Fruit fly (Drosophila melanogaster): Measurements from ENCODE around the gene tHMG1.

The tHMG1 gene

DNA sequence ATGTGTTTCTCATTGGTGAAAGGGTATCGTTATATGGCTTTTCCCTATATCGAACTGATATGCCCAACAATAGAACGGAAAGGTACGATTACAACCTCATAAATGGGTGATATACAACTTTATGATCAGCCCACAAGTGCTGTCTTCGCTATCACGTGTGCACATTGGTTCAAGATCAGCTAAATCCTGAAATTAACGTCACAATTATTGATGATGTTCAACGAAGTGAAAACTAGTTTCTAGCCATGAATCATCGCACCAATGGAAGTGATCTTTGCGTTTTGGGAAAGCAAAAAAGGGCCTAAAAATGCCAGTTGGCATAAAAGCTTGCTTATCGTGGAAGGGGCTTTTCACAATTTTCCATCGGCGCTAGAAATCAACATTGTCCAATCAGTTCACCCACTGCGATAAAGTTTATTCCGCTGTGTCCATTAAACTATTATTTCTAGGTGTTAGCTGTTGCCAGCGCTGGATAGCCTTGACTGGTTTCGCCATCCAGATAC lies 27.0 kb upstream of the tHMG1 start, which contains the start of gene CG7054:
Gene CG7054 (plus strand): TSS at position 375 of the 503 bp plus-strand sequence.
- TF ChIP-seq CG32264 (GFP tag; optimal IDR thresholded peaks at IDR 0.05) = no peak
- no peak for TF ChIP-seq Jra (GFP tag; optimal IDR thresholded peaks at IDR 0.05)
- no peak for TF ChIP-seq Abd-B (GFP tag; optimal IDR thresholded peaks at IDR 0.05)
- peak; percentile 27 for TF ChIP-seq Sp1 (GFP tag; optimal IDR thresholded peaks at IDR 0.05)
- TF ChIP-seq Rel (GFP tag; optimal IDR thresholded peaks at IDR 0.05) = no peak
- TF ChIP-seq Rel (tag; optimal IDR thresholded peaks at IDR 0.05) = peak; percentile 45
- peak; percentile 19 for TF ChIP-seq br (GFP tag; optimal IDR thresholded peaks at IDR 0.05)
- TF ChIP-seq h (GFP tag; optimal IDR thresholded peaks at IDR 0.05) = peak; percentile 12
- peak in 1 of 2 experiments; percentile 20 for TF ChIP-seq foxo (GFP tag; optimal IDR thresholded peaks at IDR 0.05)

DNA sequence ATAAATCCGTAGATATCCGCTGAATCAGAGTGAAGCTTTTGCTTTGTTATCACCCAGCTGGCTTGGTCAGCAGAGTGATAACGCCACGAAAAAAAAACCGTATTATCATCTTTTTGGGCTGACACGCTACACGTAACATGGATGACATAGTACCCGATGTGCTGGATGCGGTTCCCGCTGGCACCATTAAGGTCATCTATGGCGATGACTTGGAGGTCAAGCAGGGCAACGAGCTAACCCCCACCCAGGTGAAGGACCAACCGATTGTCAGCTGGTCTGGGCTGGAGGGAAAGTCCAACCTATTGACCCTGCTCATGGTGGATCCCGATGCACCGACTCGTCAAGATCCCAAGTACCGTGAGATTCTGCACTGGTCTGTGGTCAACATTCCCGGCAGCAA lies 26.5 kb upstream of the tHMG1 start:
- TF ChIP-seq CG32264 (GFP tag; optimal IDR thresholded peaks at IDR 0.05) = no peak

DNA sequence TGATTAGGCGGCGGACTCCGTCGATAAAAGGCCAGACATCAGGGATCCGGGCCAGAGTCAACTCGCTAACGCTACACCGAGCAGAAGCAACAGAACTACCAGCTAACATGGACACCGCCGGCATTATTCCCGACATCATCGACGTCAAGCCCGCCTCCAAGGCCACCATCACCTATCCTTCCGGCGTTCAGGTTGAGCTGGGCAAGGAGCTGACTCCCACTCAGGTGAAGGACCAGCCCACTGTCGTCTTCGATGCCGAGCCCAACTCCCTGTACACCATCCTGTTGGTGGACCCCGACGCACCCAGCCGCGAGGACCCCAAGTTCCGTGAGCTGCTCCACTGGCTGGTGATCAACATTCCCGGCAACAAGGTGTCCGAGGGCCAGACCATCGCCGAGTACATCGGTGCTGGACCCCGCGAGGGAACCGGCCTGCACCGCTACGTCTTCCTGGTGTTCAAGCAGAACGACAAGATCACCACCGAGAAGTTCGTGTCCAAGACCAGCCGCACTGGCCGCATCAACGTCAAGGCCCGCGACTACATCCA lies 25.6 kb upstream of the tHMG1 start, which contains the start of gene Pebp1:
Gene Pebp1 (plus strand): TSS at position 51 of the 547 bp plus-strand sequence.
- TF ChIP-seq OdsH (GFP tag; optimal IDR thresholded peaks at IDR 0.05) (no peak), HLH106 (tag; optimal IDR thresholded peaks at IDR 0.05) (no peak), Mio (GFP tag; optimal IDR thresholded peaks at IDR 0.05) (no peak), lola (GFP tag; optimal IDR thresholded peaks at IDR 0.05) (no peak)

DNA sequence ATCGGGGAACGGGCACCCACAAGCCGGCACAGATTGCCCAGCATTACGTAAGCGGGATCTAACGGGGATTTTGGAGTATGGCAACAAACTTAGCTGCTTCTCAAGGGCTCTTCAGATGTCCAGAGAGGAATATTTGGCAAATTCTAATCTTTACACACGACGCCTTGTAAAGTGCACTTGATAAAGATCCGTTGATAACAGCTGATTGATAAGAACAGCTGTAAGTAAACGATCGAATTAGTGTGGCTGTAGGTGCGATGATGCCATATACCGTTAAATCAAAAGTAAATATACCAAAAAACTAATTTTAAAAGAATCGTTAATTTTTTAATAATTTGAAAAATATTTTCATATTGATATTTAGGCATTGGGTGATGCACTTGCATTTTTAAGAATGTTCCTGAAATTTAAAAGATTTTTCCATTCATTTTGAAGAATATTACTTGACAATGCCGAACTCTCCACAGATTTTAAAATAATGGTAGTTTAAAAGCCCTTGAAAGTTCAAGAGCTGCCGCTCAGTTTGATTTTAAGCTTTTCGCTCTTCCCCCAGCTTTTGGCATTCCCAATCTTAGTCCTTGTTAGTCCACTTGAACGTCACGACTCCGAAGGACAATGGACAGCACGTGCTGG lies 23.6 kb upstream of the tHMG1 start, which contains the start of the genes CG5377 and Nrx-1:
Gene CG5377 (minus strand): TSS at position 219 of the 633 bp plus-strand sequence.
Gene Nrx-1 (plus strand): TSS at position 574 of the 633 bp plus-strand sequence.
- no peak for TF ChIP-seq usp (GFP tag; optimal IDR thresholded peaks at IDR 0.05)
- TF ChIP-seq GATAd (GFP tag; optimal IDR thresholded peaks at IDR 0.05) = peak; percentile 3
- TF ChIP-seq sv (GFP tag; optimal IDR thresholded peaks at IDR 0.05) = no peak
- TF ChIP-seq Dif (GFP tag; optimal IDR thresholded peaks at IDR 0.05; ENCODE audit: partially characterized antibody) = no peak

DNA sequence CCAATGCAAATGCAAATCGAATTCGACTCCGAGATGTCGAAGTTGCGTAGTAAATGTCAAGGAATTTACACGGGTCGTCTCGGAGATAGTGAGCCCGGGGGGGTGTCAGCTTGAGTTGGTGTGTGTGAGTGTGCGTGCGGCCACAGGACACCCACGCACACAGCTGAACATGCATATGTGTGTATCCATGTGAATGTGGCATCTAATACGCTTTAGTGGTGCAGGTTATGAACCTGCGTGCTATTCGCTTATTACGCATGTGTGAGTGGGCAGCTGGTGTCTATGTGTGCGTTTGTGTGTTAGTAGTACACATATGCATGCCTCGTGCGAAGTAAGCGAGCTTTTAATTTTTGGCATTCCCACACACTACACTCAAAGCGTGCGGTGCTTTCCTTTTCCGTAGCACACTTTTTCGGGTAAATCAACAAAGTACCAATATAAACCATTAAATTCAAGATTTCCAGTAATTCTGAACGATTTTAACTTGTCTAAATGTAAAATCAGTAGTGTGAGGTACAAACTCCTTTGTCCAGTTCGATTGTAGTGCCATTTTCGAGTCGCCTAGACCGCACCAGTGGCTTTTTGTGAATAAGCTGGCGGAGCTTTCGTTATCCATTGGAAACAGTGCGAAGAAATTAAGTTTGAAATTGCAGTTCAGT lies 22.7 kb upstream of the tHMG1 start:
- TF ChIP-seq rgr (GFP tag; optimal IDR thresholded peaks at IDR 0.05) (peak; percentile 59), CG32264 (GFP tag; optimal IDR thresholded peaks at IDR 0.05) (peak; percentile 6), OdsH (GFP tag; optimal IDR thresholded peaks at IDR 0.05) (peak; percentile 43), foxo (GFP tag; optimal IDR thresholded peaks at IDR 0.05) (peak in 1 of 2 experiments; percentile 74), sage (GFP tag; optimal IDR thresholded peaks at IDR 0.05) (no peak), Hr78 (GFP tag; optimal IDR thresholded peaks at IDR 0.05) (no peak), sv (GFP tag; optimal IDR thresholded peaks at IDR 0.05) (peak; percentile 69), woc (GFP tag; optimal IDR thresholded peaks at IDR 0.05) (peak; percentile 21), HLH106 (tag; optimal IDR thresholded peaks at IDR 0.05) (peak; percentile 67), CrebA (GFP tag; optimal IDR thresholded peaks at IDR 0.05; ENCODE audit: borderline replicate concordance) (no peak), br (GFP tag; optimal IDR thresholded peaks at IDR 0.05) (peak; percentile 74), fru (GFP tag; optimal IDR thresholded peaks at IDR 0.05) (peak; percentile 79), dsf (GFP tag; optimal IDR thresholded peaks at IDR 0.05; ENCODE audit: borderline replicate concordance) (no peak), h (GFP tag; optimal IDR thresholded peaks at IDR 0.05) (peak; percentile 74), ey (GFP tag; optimal IDR thresholded peaks at IDR 0.05) (peak; percentile 78), Sp1 (GFP tag; optimal IDR thresholded peaks at IDR 0.05) (peak; percentile 57)

DNA sequence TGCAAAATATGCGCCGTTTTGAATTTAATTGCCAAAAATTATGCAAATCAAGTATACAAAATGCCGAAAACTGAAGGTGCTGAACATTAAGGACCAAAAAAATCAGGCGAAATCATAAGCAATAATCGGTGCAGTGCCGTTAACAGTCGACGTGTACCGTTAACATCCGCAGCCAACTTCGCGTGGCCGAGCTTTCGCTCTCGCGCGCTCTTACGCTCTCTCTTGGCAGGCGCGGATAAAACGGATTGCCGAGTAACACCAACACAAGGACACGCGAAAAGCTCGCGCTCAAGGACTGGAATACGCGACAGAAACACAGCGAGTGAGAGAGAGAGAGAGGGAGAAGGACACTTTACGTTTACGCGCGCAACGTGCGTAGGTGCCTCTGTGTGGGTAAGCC lies 21.6 kb upstream of the tHMG1 start:
- TF ChIP-seq Myc (optimal IDR thresholded peaks at IDR 0.05) = no peak
- no peak for TF ChIP-seq GATAd (GFP tag; optimal IDR thresholded peaks at IDR 0.05)

DNA sequence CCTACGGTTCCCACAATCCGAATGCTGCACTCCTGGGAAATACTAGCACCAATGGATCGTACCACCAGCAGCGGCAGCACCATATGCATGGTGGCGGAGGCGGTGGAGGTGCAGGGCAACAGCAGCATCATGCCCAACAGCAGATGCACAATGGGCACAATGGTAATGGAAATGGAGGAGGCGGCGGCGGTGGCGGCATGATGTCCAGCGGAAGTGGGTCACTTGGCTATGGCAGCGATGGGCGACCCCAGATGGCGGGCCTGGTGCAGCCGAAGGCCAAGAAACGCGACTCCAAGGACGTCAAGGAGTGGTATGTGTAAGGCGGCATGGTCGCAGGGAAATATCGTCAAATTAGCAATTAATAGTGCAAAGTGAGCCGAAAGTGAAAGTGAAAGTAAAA lies 8.1 kb upstream of the tHMG1 start:
- no peak for TF ChIP-seq rgr (GFP tag; optimal IDR thresholded peaks at IDR 0.05)
- no peak for TF ChIP-seq ey (GFP tag; optimal IDR thresholded peaks at IDR 0.05)
- no peak for TF ChIP-seq h (GFP tag; optimal IDR thresholded peaks at IDR 0.05)
- no peak for TF ChIP-seq psq (GFP tag; optimal IDR thresholded peaks at IDR 0.05)
- no peak for TF ChIP-seq Hnf4 (GFP tag; optimal IDR thresholded peaks at IDR 0.05)
- no peak for TF ChIP-seq brk (GFP tag; optimal IDR thresholded peaks at IDR 0.05)
- no peak for TF ChIP-seq woc (GFP tag; optimal IDR thresholded peaks at IDR 0.05)
- no peak for TF ChIP-seq usp (GFP tag; optimal IDR thresholded peaks at IDR 0.05)
- no peak for TF ChIP-seq jim (GFP tag; optimal IDR thresholded peaks at IDR 0.05)
- no peak for TF ChIP-seq GATAd (GFP tag; optimal IDR thresholded peaks at IDR 0.05)
- no peak for TF ChIP-seq CG32264 (GFP tag; optimal IDR thresholded peaks at IDR 0.05)
- no peak for TF ChIP-seq Hr83 (GFP tag; optimal IDR thresholded peaks at IDR 0.05; ENCODE audit: poor library complexity, severe bottlenecking)
- no peak for TF ChIP-seq Vsx2 (GFP tag; optimal IDR thresholded peaks at IDR 0.05; ENCODE audit: partially characterized antibody)
- no peak for TF ChIP-seq Mio (GFP tag; optimal IDR thresholded peaks at IDR 0.05)
- no peak for TF ChIP-seq HLH106 (tag; optimal IDR thresholded peaks at IDR 0.05)
- no peak for TF ChIP-seq fru (GFP tag; optimal IDR thresholded peaks at IDR 0.05)
- no peak for TF ChIP-seq CG9705 (GFP tag; optimal IDR thresholded peaks at IDR 0.05)
- no peak for TF ChIP-seq Rel (GFP tag; optimal IDR thresholded peaks at IDR 0.05)
- no peak for TF ChIP-seq Rel (tag; optimal IDR thresholded peaks at IDR 0.05)
- TF ChIP-seq sv (GFP tag; optimal IDR thresholded peaks at IDR 0.05) = no peak
- no peak for TF ChIP-seq foxo (GFP tag; optimal IDR thresholded peaks at IDR 0.05)
